Worm (Caenorhabditis elegans) whole organism, midembryonic: ENCODE results near the gene pcca-1.

Experiments used
- flt-1 ChIP-seq: fragments of 200-800 bp; sonication (Bioruptor generic); IDR thresholded peaks from 2 replicates; pipeline ENCODE4 v1.3.6; 2022; ENCODE audit warnings: missing genetic modification characterization, missing compliant biosample characterization
- ref-1 ChIP-seq: fragments of 200-800 bp; sonication (Bioruptor generic); conservative IDR thresholded peaks from 2 replicates; pipeline ENCODE4 v1.3.6; 2022; ENCODE audit warnings: missing genetic modification reagents, missing genetic modification characterization, missing compliant biosample characterization
- ztf-23 ChIP-seq: fragments of 200-800 bp; sonication (Bioruptor generic); IDR thresholded peaks from 2 replicates; pipeline ENCODE4 v1.3.6; 2022; ENCODE audit warnings: missing genetic modification reagents, missing genetic modification characterization, missing compliant biosample characterization

ce11 chrX:7651219-7651958 lies 9.4 kb downstream of the pcca-1 start:
- no peak for TF ChIP-seq flt-1
- TF ChIP-seq ref-1 (GFP tag; lab: Robert Waterston, UW), result no peak
- TF ChIP-seq ztf-23, result no peak
